Fruit fly (Drosophila melanogaster) whole organism, wandering third instar larva: ENCODE data around the gene CG1607.

Experiments used
- Dfd ChIP-seq: fragments of >200 bp; optimal IDR thresholded peaks from 2 replicates; lab custom pipeline; 2017; ENCODE audit warnings: missing biosample characterization, missing genetic modification characterization
- GATAd ChIP-seq: sonication (Bioruptor generic); optimal IDR thresholded peaks from 2 replicates; lab custom pipeline; 2016; ENCODE audit warnings: missing biosample characterization, missing genetic modification characterization
- HLH106 ChIP-seq: fragments of 200-800 bp; optimal IDR thresholded peaks from 3 replicates; lab custom pipeline; 2019; ENCODE audit warnings: missing biosample characterization, mild to moderate bottlenecking, missing genetic modification characterization, moderate library complexity
- Mio ChIP-seq: sonication (Bioruptor generic); optimal IDR thresholded peaks from 2 replicates; lab custom pipeline; 2016; ENCODE audit warnings: missing biosample characterization, missing genetic modification characterization
- Myc ChIP-seq: fragments of >200 bp; optimal IDR thresholded peaks from 2 replicates; lab custom pipeline; 2017
- Rel ChIP-seq, 2 experiments: fragments of 200-800 bp; sonication (Bioruptor generic) in 1 of 2; optimal IDR thresholded peaks; 2 replicates in 1 of 2; 3 replicates in 1 of 2; lab custom pipeline; 2016 to 2019; ENCODE audit warnings: mild to moderate bottlenecking in 2 of 2, missing biosample characterization in 2 of 2, missing genetic modification characterization in 2 of 2, moderate library complexity in 1 of 2
- Vsx2 ChIP-seq: fragments of 200-300, 225-300 bp; sonication (Bioruptor generic); optimal IDR thresholded peaks from 2 replicates; lab custom pipeline; 2018; ENCODE audit warnings: missing biosample characterization, missing genetic modification characterization; ENCODE audit not compliant: partially characterized antibody
- dl ChIP-seq, 2 experiments: fragments of 175-275, 200-275 bp in 1 of 2; fragments of 200-275 bp in 1 of 2; sonication (Bioruptor generic); optimal IDR thresholded peaks; lab custom pipeline; 2018; ENCODE audit warnings: mild to moderate bottlenecking in 2 of 2, missing biosample characterization in 2 of 2, missing genetic modification characterization in 2 of 2, moderate library complexity in 2 of 2; ENCODE audit not compliant: partially characterized antibody in 2 of 2, insufficient read depth in 1 of 2
- foxo ChIP-seq, 2 experiments: fragments of 200-800 bp; sonication (Bioruptor generic); optimal IDR thresholded peaks; 2 replicates in 1 of 2; 3 replicates in 1 of 2; lab custom pipeline; 2016 to 2017; ENCODE audit warnings: missing biosample characterization in 2 of 2, missing genetic modification characterization in 2 of 2
- fru ChIP-seq: fragments of 200-800 bp; sonication (Bioruptor generic); optimal IDR thresholded peaks from 3 replicates; lab custom pipeline; 2016; ENCODE audit warnings: missing biosample characterization, mild to moderate bottlenecking, missing genetic modification characterization
- jim ChIP-seq: fragments of 175-275, 200-325 bp; sonication (Bioruptor generic); optimal IDR thresholded peaks from 2 replicates; lab custom pipeline; 2016; ENCODE audit warnings: missing biosample characterization, mild to moderate bottlenecking, missing genetic modification characterization
- pan ChIP-seq: fragments of >200 bp; optimal IDR thresholded peaks from 2 replicates; lab custom pipeline; 2017
- psq ChIP-seq: fragments of 200-800 bp; sonication (Bioruptor generic); optimal IDR thresholded peaks from 3 replicates; lab custom pipeline; 2017; ENCODE audit warnings: missing biosample characterization, mild to moderate bottlenecking, missing genetic modification characterization, moderate library complexity

dm6 chr3R:31437420-31438058 lies 55.6 kb downstream of the CG1607 start:
- TF ChIP-seq GATAd (GFP tag; lab: Kevin White, UChicago) (no peak), Rel (GFP tag; optimal IDR thresholded peaks at IDR 0.05; lab: Kevin White, UChicago) (no peak), Rel (tag; optimal IDR thresholded peaks at IDR 0.05; lab: Kevin White, UChicago) (no peak), jim (GFP tag; lab: Kevin White, UChicago) (no peak), Mio (GFP tag; lab: Kevin White, UChicago) (no peak), psq (GFP tag; lab: Kevin White, UChicago) (no peak), dl (GFP tag; optimal IDR thresholded peaks at IDR 0.05; lab: Kevin White, UChicago; ENCODE audit: insufficient read depth in 1 of 2, partially characterized antibody in 2 of 2) (no peak), pan (no peak), Myc (lab: Kevin White, UChicago) (no peak), Dfd (no peak), Vsx2 (GFP tag; lab: Kevin White, UChicago) (no peak), fru (GFP tag; lab: Kevin White, UChicago) (no peak), foxo (GFP tag; optimal IDR thresholded peaks at IDR 0.05; lab: Kevin White, UChicago) (no peak), HLH106 (tag; lab: Kevin White, UChicago) (no peak)
